Fruit fly (Drosophila melanogaster) whole organism, larva: Measurements from ENCODE around the gene spn-A.
A peak's percentile ranks its signal among the peaks of the same experiment; 100 is the strongest.

Experiments
- noc ChIP-seq: fragments of 200-800 bp; sonication (Bioruptor generic); optimal IDR thresholded peaks from 3 replicates; lab custom pipeline; 2019; ENCODE audit warnings: missing biosample characterization, mild to moderate bottlenecking, missing genetic modification characterization, moderate library complexity

spn-A gene

dm6 chr3R:30055915-30056544, at the start of gene spn-A, which contains the start of gene Rpp14b:
spn-A (minus strand) TSS chr3R:30056037.
Rpp14b (plus strand) TSS chr3R:30055957.
- TF ChIP-seq noc (tag; lab: Kevin White, UChicago) = no peak

dm6 chr3R:30104912-30105510, 49.2 kb upstream of the spn-A start:
- no peak for TF ChIP-seq noc (tag; lab: Kevin White, UChicago)

- peak; percentile 84 for TF ChIP-seq noc (tag; lab: Kevin White, UChicago)
These were observed 47.2 kb upstream of the spn-A start for dm6 chr3R:30102806-30103619.

dm6 chr3R:30101389-30101935, 45.6 kb upstream of the spn-A start:
- TF ChIP-seq noc (tag; lab: Kevin White, UChicago) = no peak

- TF ChIP-seq noc (tag; lab: Kevin White, UChicago) = no peak
These were observed 45.1 kb upstream of the spn-A start for dm6 chr3R:30100976-30101332.

dm6 chr3R:30100325-30100975, 44.6 kb upstream of the spn-A start:
- TF ChIP-seq noc (tag; lab: Kevin White, UChicago) = no peak

- TF ChIP-seq noc (tag; lab: Kevin White, UChicago) = peak; percentile 10
These were observed 43.6 kb upstream of the spn-A start for dm6 chr3R:30099341-30099871.

dm6 chr3R:30098229-30098628, 42.4 kb upstream of the spn-A start:
- no peak for TF ChIP-seq noc (tag; lab: Kevin White, UChicago)

- TF ChIP-seq noc (tag; lab: Kevin White, UChicago) = peak; percentile 79
These were observed 40.0 kb upstream of the spn-A start for dm6 chr3R:30095855-30096254.

- no peak for TF ChIP-seq noc (tag; lab: Kevin White, UChicago)
These were observed 39.5 kb upstream of the spn-A start for dm6 chr3R:30095381-30095780.

- TF ChIP-seq noc (tag; lab: Kevin White, UChicago) = peak; percentile 65
These were observed 36.8 kb upstream of the spn-A start for dm6 chr3R:30092700-30093044.

dm6 chr3R:30091795-30092699, 36.2 kb upstream of the spn-A start:
- TF ChIP-seq noc (tag; lab: Kevin White, UChicago) = no peak

dm6 chr3R:30090261-30091006, 34.6 kb upstream of the spn-A start:
- TF ChIP-seq noc (tag; lab: Kevin White, UChicago) = no peak

dm6 chr3R:30084137-30084536, 28.3 kb upstream of the spn-A start:
- peak; percentile 20 for TF ChIP-seq noc (tag; lab: Kevin White, UChicago)
